Worm (Caenorhabditis elegans) whole organism, L1 larva: ENCODE data around the gene nrde-4.

Source experiments
- irx-1 ChIP-seq: sonication (generic microtip); optimal IDR thresholded peaks from 2 replicates; lab custom pipeline; 2016; ENCODE audit warnings: missing genetic modification characterization, missing compliant biosample characterization
- lsy-2 ChIP-seq, 2 experiments: fragments of 150-350 bp; optimal IDR thresholded peaks; 2 replicates each; lab custom pipeline; 2014; ENCODE audit warnings: missing biosample characterization in 2 of 2, missing genetic modification characterization in 2 of 2
- mab-9 ChIP-seq: fragments of 200-800 bp; sonication (Bioruptor generic); IDR thresholded peaks from 2 replicates; pipeline ENCODE4 v1.3.6; 2022; ENCODE audit warnings: missing genetic modification reagents, missing genetic modification characterization, missing compliant biosample characterization
- nhr-11 ChIP-seq: fragments of 150-350 bp; optimal IDR thresholded peaks from 2 replicates; lab custom pipeline; 2014; ENCODE audit warnings: missing biosample characterization, missing genetic modification characterization

DNA sequence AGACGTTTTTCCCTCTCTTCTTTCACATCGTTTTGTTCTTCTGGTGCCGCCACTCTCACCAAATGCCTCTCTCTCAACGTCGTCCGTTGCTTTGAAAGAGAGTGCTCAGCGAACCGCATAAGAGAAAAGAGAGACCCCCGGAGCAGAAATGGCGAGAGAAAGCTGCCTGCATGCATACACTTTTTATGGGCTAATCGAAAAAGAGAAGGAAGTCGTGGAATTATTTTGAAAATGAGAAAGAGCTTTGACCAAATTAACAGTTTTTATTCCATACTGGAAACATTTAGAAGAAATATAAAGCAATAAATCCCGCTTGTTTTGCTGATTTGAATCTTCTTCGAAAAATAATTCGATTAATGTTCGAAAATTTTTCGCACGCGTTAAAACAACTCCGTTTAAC, 33.6 kb downstream of the nrde-4 start:
- TF ChIP-seq irx-1 (tag; lab: Kevin White, UChicago) (no peak), nhr-11 (no peak), lsy-2 (tag; optimal IDR thresholded peaks at IDR 0.05; lab: Kevin White, UChicago) (no peak), mab-9 (GFP tag; lab: Robert Waterston, UW) (no peak)
